Fruit fly (Drosophila melanogaster): ENCODE data around the gene CG12402.
A peak's percentile ranks its signal among the peaks of the same experiment; 100 is the strongest.

CG12402 gene

dm6 chr3R:14103022-14103421 lies 5.1 kb downstream of the CG12402 start, which contains the start of gene PK1-R:
Gene PK1-R, minus strand, starts transcription at chr3R:14103122.
- no peak for TF ChIP-seq CG17801 (GFP tag; optimal IDR thresholded peaks at IDR 0.05; ENCODE audit: partially characterized antibody)

dm6 chr3R:14100962-14101361 lies 7.2 kb downstream of the CG12402 start:
- TF ChIP-seq CG17801 (GFP tag; optimal IDR thresholded peaks at IDR 0.05; ENCODE audit: partially characterized antibody), result no peak

dm6 chr3R:14098527-14099109 lies 9.5 kb downstream of the CG12402 start:
- no peak for TF ChIP-seq CG17801 (GFP tag; optimal IDR thresholded peaks at IDR 0.05; ENCODE audit: partially characterized antibody)

dm6 chr3R:14097980-14098379 lies 10.1 kb downstream of the CG12402 start, which contains the start of gene CG9920:
Gene CG9920, minus strand, starts transcription at chr3R:14098080.
- TF ChIP-seq CG17801 (GFP tag; optimal IDR thresholded peaks at IDR 0.05; ENCODE audit: partially characterized antibody), result no peak

dm6 chr3R:14096792-14097191 lies 11.3 kb downstream of the CG12402 start, which contains the start of gene CCHa1:
Gene CCHa1, minus strand, starts transcription at chr3R:14096835.
- TF ChIP-seq CG17801 (GFP tag; optimal IDR thresholded peaks at IDR 0.05; ENCODE audit: partially characterized antibody), result no peak

- no peak for TF ChIP-seq CG17801 (GFP tag; optimal IDR thresholded peaks at IDR 0.05; ENCODE audit: partially characterized antibody)
Measured at dm6 chr3R:14095916-14096315, 12.2 kb downstream of the CG12402 start.

- TF ChIP-seq CG17801 (GFP tag; optimal IDR thresholded peaks at IDR 0.05; ENCODE audit: partially characterized antibody), result no peak
Measured at dm6 chr3R:14095428-14095827, 12.7 kb downstream of the CG12402 start.

- TF ChIP-seq CG17801 (GFP tag; optimal IDR thresholded peaks at IDR 0.05; ENCODE audit: partially characterized antibody), result peak; percentile 13
Measured at dm6 chr3R:14088887-14089567, 19.1 kb downstream of the CG12402 start, which contains the start of gene Npc2b. Gene Npc2b, plus strand, starts transcription at chr3R:14089517.

dm6 chr3R:14088157-14088556 lies 20.0 kb downstream of the CG12402 start:
- TF ChIP-seq CG17801 (GFP tag; optimal IDR thresholded peaks at IDR 0.05; ENCODE audit: partially characterized antibody), result no peak

- no peak for TF ChIP-seq CG17801 (GFP tag; optimal IDR thresholded peaks at IDR 0.05; ENCODE audit: partially characterized antibody)
Measured at dm6 chr3R:14085555-14085954, 22.6 kb downstream of the CG12402 start.

- no peak for TF ChIP-seq CG17801 (GFP tag; optimal IDR thresholded peaks at IDR 0.05; ENCODE audit: partially characterized antibody)
Measured at dm6 chr3R:14081526-14081925, 26.6 kb downstream of the CG12402 start.

- no peak for TF ChIP-seq CG17801 (GFP tag; optimal IDR thresholded peaks at IDR 0.05; ENCODE audit: partially characterized antibody)
Measured at dm6 chr3R:14077026-14077425, 31.1 kb downstream of the CG12402 start.

dm6 chr3R:14070664-14071063 lies 37.5 kb downstream of the CG12402 start:
- TF ChIP-seq CG17801 (GFP tag; optimal IDR thresholded peaks at IDR 0.05; ENCODE audit: partially characterized antibody), result no peak

- TF ChIP-seq CG17801 (GFP tag; optimal IDR thresholded peaks at IDR 0.05; ENCODE audit: partially characterized antibody), result no peak
Measured at dm6 chr3R:14070096-14070495, 38.0 kb downstream of the CG12402 start.

dm6 chr3R:14067904-14068636 lies 40.1 kb downstream of the CG12402 start:
- no peak for TF ChIP-seq CG17801 (GFP tag; optimal IDR thresholded peaks at IDR 0.05; ENCODE audit: partially characterized antibody)

- TF ChIP-seq CG17801 (GFP tag; optimal IDR thresholded peaks at IDR 0.05; ENCODE audit: partially characterized antibody), result no peak
Measured at dm6 chr3R:14065241-14065640, 42.9 kb downstream of the CG12402 start.

All from ovary, adult (tissue).